Worm (Caenorhabditis elegans): ENCODE data around the gene cysl-1.

DNA sequence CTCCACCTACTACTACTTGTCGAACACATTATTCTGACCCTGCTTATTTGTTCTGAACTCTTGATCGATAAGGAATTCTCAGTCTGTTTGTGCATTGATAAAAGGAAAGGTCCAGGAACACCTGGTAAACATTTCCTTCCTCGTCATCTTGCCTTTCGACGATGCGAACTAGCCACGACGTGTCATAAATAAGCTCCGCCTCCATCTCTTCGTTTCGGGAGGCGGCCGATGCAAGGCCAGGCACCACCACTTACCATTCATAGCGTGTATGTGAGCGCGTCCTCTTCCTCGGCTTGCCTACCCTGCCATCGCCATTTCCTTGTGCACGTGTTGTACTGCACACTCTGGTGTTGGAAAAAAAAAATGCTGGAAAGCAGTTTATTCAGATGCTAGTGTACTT is 34.6 kb upstream of the cysl-1 start:
- TF ChIP-seq lsy-2 (tag; optimal IDR thresholded peaks at IDR 0.05): no peak
- TF ChIP-seq lin-13 (GFP tag; optimal IDR thresholded peaks at IDR 0.05): no peak
- TF ChIP-seq mbf-1 (tag; optimal IDR thresholded peaks at IDR 0.05): no peak
- TF ChIP-seq ztf-4 (tag; optimal IDR thresholded peaks at IDR 0.05): no peak
- no peak for TF ChIP-seq sma-3 (GFP tag; optimal IDR thresholded peaks at IDR 0.05)
- no peak for TF ChIP-seq unc-62 (GFP tag; optimal IDR thresholded peaks at IDR 0.05)
- no peak for TF ChIP-seq nhr-77 (tag; optimal IDR thresholded peaks at IDR 0.05)
- no peak for TF ChIP-seq nhr-11 (tag; optimal IDR thresholded peaks at IDR 0.05)
- TF ChIP-seq unc-55 (GFP tag; optimal IDR thresholded peaks at IDR 0.05): no peak
- no peak for TF ChIP-seq nhr-6 (tag; optimal IDR thresholded peaks at IDR 0.05)
- TF ChIP-seq fos-1 (tag; optimal IDR thresholded peaks at IDR 0.05): no peak
- TF ChIP-seq mdl-1 (tag; optimal IDR thresholded peaks at IDR 0.05): no peak
- TF ChIP-seq unc-39 (tag; optimal IDR thresholded peaks at IDR 0.05): no peak
- TF ChIP-seq mab-5 (tag; optimal IDR thresholded peaks at IDR 0.05): no peak
